Worm (Caenorhabditis elegans) whole organism, young adult: ENCODE results near the gene tsp-16.

Experiments used
- C17E4.6 ChIP-seq: fragments of 200-800 bp; sonication (Bioruptor generic); IDR thresholded peaks from 2 replicates; pipeline ENCODE4 v1.3.6; 2022; ENCODE audit warnings: missing genetic modification reagents, missing genetic modification characterization, missing compliant biosample characterization
- Y67H2A.10 ChIP-seq: fragments of 200-800 bp; sonication (Bioruptor generic); conservative IDR thresholded peaks from 2 replicates; pipeline ENCODE4 v1.3.6; 2022; ENCODE audit warnings: missing genetic modification reagents, missing genetic modification characterization, missing compliant biosample characterization
- let-607 ChIP-seq, 2 experiments: fragments of 200-800 bp in 1 of 2; sonication (Bioruptor generic) in 1 of 2; sonication (generic microtip) in 1 of 2; optimal IDR thresholded peaks; 2 replicates each; lab custom pipeline; 2016 to 2018; ENCODE audit warnings: mild to moderate bottlenecking in 2 of 2, missing compliant biosample characterization in 2 of 2, missing genetic modification characterization in 2 of 2, moderate library complexity in 2 of 2, missing genotype in 1 of 2
- nfya-2 ChIP-seq: fragments of 200-800 bp; sonication (Bioruptor generic); IDR thresholded peaks from 2 replicates; pipeline ENCODE4 v1.3.6; 2022; ENCODE audit warnings: missing genetic modification reagents, missing genetic modification characterization, missing compliant biosample characterization

DNA sequence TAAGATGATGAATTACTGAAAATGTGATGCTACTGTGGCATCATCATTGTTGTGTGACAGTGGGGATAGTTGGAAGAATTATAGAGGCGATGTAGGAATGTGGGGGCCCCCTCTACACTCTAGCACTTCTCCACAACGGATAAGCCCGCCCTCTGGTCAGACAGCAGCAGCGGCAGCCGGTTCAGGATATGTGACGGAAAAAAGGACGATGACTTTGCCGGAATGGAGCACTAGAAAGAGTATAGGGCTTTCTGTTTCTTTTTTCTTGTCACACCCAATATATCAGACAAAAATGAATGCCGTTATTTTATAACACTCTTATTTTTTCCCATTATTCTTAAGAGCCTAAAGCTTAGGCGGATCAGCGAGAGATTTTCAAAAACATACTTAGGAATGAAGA is 9.1 kb upstream of the tsp-16 start, which contains the start of gene tyra-2:
- TF ChIP-seq C17E4.6 (GFP tag; lab: Robert Waterston, UW), result no peak
- no peak for TF ChIP-seq nfya-2 (GFP tag; lab: Robert Waterston, UW)
- TF ChIP-seq let-607 (tag; optimal IDR thresholded peaks at IDR 0.05; lab: Kevin White, UChicago), result no peak
- no peak for TF ChIP-seq Y67H2A.10 (GFP tag; lab: Robert Waterston, UW)
